Worm (Caenorhabditis elegans) whole organism, L4 larva: ENCODE measurements around the gene prx-19.

Source experiments
- D1046.2 ChIP-seq: fragments of 200-800 bp; sonication (Bioruptor generic); IDR thresholded peaks from 2 replicates; pipeline ENCODE4 v1.3.6; 2022; ENCODE audit warnings: missing genetic modification characterization, missing compliant biosample characterization
- F26F4.8 ChIP-seq: fragments of 200-800 bp; sonication (Bioruptor generic); conservative IDR thresholded peaks from 2 replicates; pipeline ENCODE4 v1.3.6; 2022; ENCODE audit warnings: missing genetic modification characterization, missing compliant biosample characterization
- F37D6.2 ChIP-seq: sonication (generic microtip); optimal IDR thresholded peaks from 2 replicates; lab custom pipeline; 2016; ENCODE audit warnings: mild to moderate bottlenecking, missing genetic modification characterization, missing compliant biosample characterization
- F44E2.7 ChIP-seq: fragments of 200-800 bp; sonication (Bioruptor generic); IDR thresholded peaks from 2 replicates; pipeline ENCODE4 v2.1.2; 2022; ENCODE audit warnings: missing genetic modification characterization, missing compliant biosample characterization
- F49E8.2 ChIP-seq: sonication (generic microtip); optimal IDR thresholded peaks from 2 replicates; lab custom pipeline; 2016; ENCODE audit warnings: missing compliant biosample characterization, mild to moderate bottlenecking, missing genetic modification characterization, borderline replicate concordance
- Y105C5A.15 ChIP-seq: fragments of 200-800 bp; sonication (Bioruptor generic); IDR thresholded peaks from 2 replicates; pipeline ENCODE4 v1.3.6; 2022; ENCODE audit warnings: missing genetic modification characterization, missing compliant biosample characterization
- Y5F2A.4 ChIP-seq: fragments of 200-800 bp; sonication (Bioruptor generic); optimal IDR thresholded peaks from 2 replicates; lab custom pipeline; 2018; ENCODE audit warnings: mild to moderate bottlenecking, missing genetic modification characterization, missing compliant biosample characterization
- ZK337.2 ChIP-seq: fragments of 200-800 bp; sonication (Bioruptor generic); IDR thresholded peaks from 2 replicates; pipeline ENCODE4 v1.3.6; 2022; ENCODE audit warnings: missing genetic modification reagents, missing genetic modification characterization, missing compliant biosample characterization
- aha-1 ChIP-seq: fragments of 150-350 bp; peaks from one replicate; lab custom pipeline; 2014; ENCODE audit warnings: missing biosample characterization, missing genetic modification characterization
- ama-1 ChIP-seq: fragments of 150-350 bp; optimal IDR thresholded peaks from 2 replicates; lab custom pipeline; 2014; ENCODE audit warnings: inconsistent platforms, mixed read lengths
- ceh-28 ChIP-seq: fragments of 150-350 bp; optimal IDR thresholded peaks from 2 replicates; lab custom pipeline; 2014; ENCODE audit warnings: missing biosample characterization, missing genetic modification reagents, missing genetic modification characterization
- ces-1 ChIP-seq: fragments of 150-350 bp; sonication (generic microtip); optimal IDR thresholded peaks from 4 replicates; lab custom pipeline; 2014; ENCODE audit warnings: missing biosample characterization, missing genetic modification reagents, missing genetic modification characterization
- daf-12 ChIP-seq: fragments of 150-350 bp; optimal IDR thresholded peaks from 2 replicates; lab custom pipeline; 2014; ENCODE audit warnings: missing biosample characterization, missing genetic modification reagents, missing genetic modification characterization
- daf-16 ChIP-seq, 3 experiments: sonication (generic microtip); optimal IDR thresholded peaks; 2 replicates each; lab custom pipeline; 2016 to 2017; ENCODE audit warnings: missing genetic modification characterization in 3 of 3, missing genetic modification reagents in 3 of 3, mild to moderate bottlenecking in 2 of 3, missing compliant biosample characterization in 2 of 3, missing biosample characterization in 1 of 3, moderate library complexity in 1 of 3
- dmd-8 ChIP-seq: fragments of 200-800 bp; sonication (Bioruptor generic); IDR thresholded peaks from 2 replicates; pipeline ENCODE4 v1.3.6; 2022; ENCODE audit warnings: missing genetic modification characterization, missing compliant biosample characterization
- dmd-9 ChIP-seq: fragments of 200-800 bp; sonication (Bioruptor generic); IDR thresholded peaks from 2 replicates; pipeline ENCODE4 v1.3.6; 2022; ENCODE audit warnings: missing genetic modification reagents, missing genetic modification characterization, missing compliant biosample characterization
- dve-1 ChIP-seq: sonication (generic microtip); optimal IDR thresholded peaks from 2 replicates; lab custom pipeline; 2017; ENCODE audit warnings: antibody characterized with exemption, mild to moderate bottlenecking, missing genetic modification characterization, missing compliant biosample characterization; ENCODE audit not compliant: insufficient read depth
- fkh-10 ChIP-seq: fragments of 150-350 bp; optimal IDR thresholded peaks from 2 replicates; lab custom pipeline; 2014; ENCODE audit warnings: missing biosample characterization, missing genetic modification reagents, missing genetic modification characterization
- hlh-11 ChIP-seq: fragments of 200-800 bp; sonication (Bioruptor generic); optimal IDR thresholded peaks from 2 replicates; lab custom pipeline; 2018; ENCODE audit warnings: mild to moderate bottlenecking, missing genetic modification characterization, missing compliant biosample characterization
- hlh-30 ChIP-seq: sonication (generic microtip); optimal IDR thresholded peaks from 2 replicates; lab custom pipeline; 2017; ENCODE audit warnings: antibody characterized with exemption, mild to moderate bottlenecking, missing genetic modification characterization, missing compliant biosample characterization; ENCODE audit not compliant: insufficient read depth
- lin-1 ChIP-seq: fragments of 200-800 bp; sonication (Bioruptor generic); IDR thresholded peaks from 2 replicates; pipeline ENCODE4 v1.3.6; 2022; ENCODE audit warnings: missing genetic modification reagents, missing genetic modification characterization, missing compliant biosample characterization
- lin-38 ChIP-seq: fragments of 200-800 bp; sonication (Bioruptor generic); IDR thresholded peaks from 2 replicates; pipeline ENCODE4 v1.3.6; 2022; ENCODE audit warnings: missing genetic modification reagents, missing genetic modification characterization, missing compliant biosample characterization
- lsy-2 ChIP-seq, 2 experiments: fragments of 150-350 bp in 1 of 2; sonication (generic microtip) in 1 of 2; optimal IDR thresholded peaks; 2 replicates each; lab custom pipeline; 2014 to 2017; ENCODE audit warnings: missing biosample characterization in 2 of 2, missing genetic modification characterization in 2 of 2
- madf-9 ChIP-seq: fragments of 200-800 bp; sonication (Bioruptor generic); conservative IDR thresholded peaks from 2 replicates; pipeline ENCODE4 v1.3.6; 2022; ENCODE audit warnings: missing genetic modification reagents, missing genetic modification characterization, missing compliant biosample characterization
- mdt-29 ChIP-seq: fragments of 200-800 bp; sonication (Bioruptor generic); IDR thresholded peaks from 2 replicates; pipeline ENCODE4 v1.3.6; 2022; ENCODE audit warnings: missing genetic modification reagents, missing genetic modification characterization, missing compliant biosample characterization
- mep-1 ChIP-seq: fragments of 150-350 bp; sonication (generic microtip); optimal IDR thresholded peaks from 3 replicates; lab custom pipeline; 2014; ENCODE audit warnings: missing biosample characterization, missing genetic modification characterization
- mes-2 ChIP-seq: sonication (generic microtip); optimal IDR thresholded peaks from 2 replicates; lab custom pipeline; 2016; ENCODE audit warnings: missing genotype, mild to moderate bottlenecking, missing genetic modification characterization, missing compliant biosample characterization; ENCODE audit not compliant: poor library complexity, severe bottlenecking
- mxl-3 ChIP-seq: fragments of 200-800 bp; sonication (Bioruptor generic); optimal IDR thresholded peaks from 2 replicates; lab custom pipeline; 2018; ENCODE audit warnings: mild to moderate bottlenecking, missing genetic modification characterization, missing compliant biosample characterization
- nhr-10 ChIP-seq: fragments of 150-350 bp; optimal IDR thresholded peaks from 2 replicates; lab custom pipeline; 2014; ENCODE audit warnings: missing biosample characterization, missing genetic modification characterization
- nhr-102 ChIP-seq: sonication (generic microtip); optimal IDR thresholded peaks from 2 replicates; lab custom pipeline; 2016; ENCODE audit warnings: mild to moderate bottlenecking, missing genetic modification characterization, moderate library complexity, missing compliant biosample characterization
- nhr-237 ChIP-seq: sonication (generic microtip); optimal IDR thresholded peaks from 2 replicates; lab custom pipeline; 2017; ENCODE audit warnings: missing biosample characterization, missing genetic modification characterization
- nhr-41 ChIP-seq: fragments of 200-800 bp; sonication (Bioruptor generic); IDR thresholded peaks from 2 replicates; pipeline ENCODE4 v1.3.6; 2022; ENCODE audit warnings: missing genetic modification reagents, missing genetic modification characterization, missing compliant biosample characterization
- nhr-42 ChIP-seq: fragments of 200-800 bp; sonication (Bioruptor generic); IDR thresholded peaks from 2 replicates; pipeline ENCODE4 v1.3.6; 2022; ENCODE audit warnings: missing genetic modification characterization, missing compliant biosample characterization
- nhr-6 ChIP-seq: fragments of 150-350 bp; optimal IDR thresholded peaks from 2 replicates; lab custom pipeline; 2014; ENCODE audit warnings: missing biosample characterization, missing genetic modification characterization
- pha-4 ChIP-seq, 2 experiments: fragments of 150-350 bp in 1 of 2; fragments of 200-800 bp in 1 of 2; sonication (Bioruptor generic) in 1 of 2; IDR thresholded peaks in 1 of 2; optimal IDR thresholded peaks in 1 of 2; 2 replicates each; pipeline versions ENCODE4 v1.3.6 to Lab custom; 2014 to 2022; ENCODE audit warnings: missing genetic modification characterization in 2 of 2, missing genetic modification reagents in 2 of 2, missing biosample characterization in 1 of 2, missing compliant biosample characterization in 1 of 2
- pqm-1 ChIP-seq: sonication (generic microtip); optimal IDR thresholded peaks from 2 replicates; lab custom pipeline; 2017; ENCODE audit warnings: missing biosample characterization, missing genetic modification characterization
- spr-1 ChIP-seq: sonication (generic microtip); optimal IDR thresholded peaks from 2 replicates; lab custom pipeline; 2016; ENCODE audit warnings: mild to moderate bottlenecking, missing genetic modification characterization, missing compliant biosample characterization
- spr-3 ChIP-seq: fragments of 200-800 bp; sonication (Bioruptor generic); optimal IDR thresholded peaks from 2 replicates; lab custom pipeline; 2018; ENCODE audit warnings: mild to moderate bottlenecking, missing genetic modification characterization, missing compliant biosample characterization
- unc-130 ChIP-seq: sonication (generic microtip); optimal IDR thresholded peaks from 2 replicates; lab custom pipeline; 2016; ENCODE audit warnings: missing genetic modification reagents, missing genetic modification characterization, missing compliant biosample characterization
- unc-39 ChIP-seq: sonication (generic microtip); optimal IDR thresholded peaks from 2 replicates; lab custom pipeline; 2017; ENCODE audit warnings: missing biosample characterization, missing genetic modification characterization
- vab-7 ChIP-seq: fragments of 200-800 bp; sonication (Bioruptor generic); IDR thresholded peaks from 2 replicates; pipeline ENCODE4 v1.3.6; 2022; ENCODE audit warnings: missing genetic modification reagents, missing genetic modification characterization, missing compliant biosample characterization
- zag-1 ChIP-seq: fragments of 150-350 bp; optimal IDR thresholded peaks from 2 replicates; lab custom pipeline; 2014; ENCODE audit warnings: missing biosample characterization, missing genetic modification characterization
- zip-2 ChIP-seq: fragments of 150-350 bp; optimal IDR thresholded peaks from 2 replicates; lab custom pipeline; 2014; ENCODE audit warnings: missing biosample characterization, missing genetic modification characterization
- ztf-11 ChIP-seq: fragments of 150-350 bp; optimal IDR thresholded peaks from 2 replicates; lab custom pipeline; 2014; ENCODE audit warnings: missing biosample characterization, missing genetic modification characterization
- ztf-7 ChIP-seq: fragments of 150-350 bp; optimal IDR thresholded peaks from 2 replicates; lab custom pipeline; 2014; ENCODE audit warnings: missing biosample characterization, missing genetic modification characterization

The prx-19 gene

ce11 chrIII:8771162-8771561, 37.9 kb downstream of the prx-19 start, which contains the start of gene K02D10.2:
TSS of gene K02D10.2 (minus strand) at chrIII:8771262.
- TF ChIP-seq F37D6.2 (tag; lab: Kevin White, UChicago) (no peak), nhr-42 (no peak), ceh-28 (tag; lab: Kevin White, UChicago) (no peak)

- no peak for TF ChIP-seq aha-1 (tag; lab: Kevin White, UChicago)
- no peak for TF ChIP-seq Y5F2A.4 (GFP tag; lab: Kevin White, UChicago)
- TF ChIP-seq D1046.2 (GFP tag; lab: Robert Waterston, UW): no peak
- peak; percentile 15 for TF ChIP-seq hlh-11
- 0 out of 2 replicates have a peak, but pooled peaks have one; percentile 43 for TF ChIP-seq Y105C5A.15
- no peak for TF ChIP-seq zag-1 (tag; lab: Kevin White, UChicago)
- TF ChIP-seq madf-9: no peak
- TF ChIP-seq F26F4.8: no peak
- no peak for TF ChIP-seq nhr-237 (tag; lab: Kevin White, UChicago)
- TF ChIP-seq hlh-30: no peak
- no peak for TF ChIP-seq unc-39 (tag; lab: Kevin White, UChicago)
- no peak for TF ChIP-seq spr-1 (tag; lab: Kevin White, UChicago)
- TF ChIP-seq pqm-1: no peak
- TF ChIP-seq nhr-10 (tag; lab: Kevin White, UChicago): no peak
Observed at ce11 chrIII:8770243-8770642, 38.9 kb downstream of the prx-19 start.

- peak; percentile 81 for TF ChIP-seq aha-1 (tag; lab: Kevin White, UChicago)
- peak; percentile 64 for TF ChIP-seq ama-1 (lab: Kevin White, UChicago)
- no peak for TF ChIP-seq daf-16 (GFP tag; optimal IDR thresholded peaks at IDR 0.05; lab: Kevin White, UChicago)
- peak; percentile 26 for TF ChIP-seq daf-16 (tag; optimal IDR thresholded peaks at IDR 0.05; lab: Kevin White, UChicago)
- no peak for TF ChIP-seq spr-3
- TF ChIP-seq lsy-2 (tag; optimal IDR thresholded peaks at IDR 0.05; lab: Kevin White, UChicago): peak in 1 of 2 experiments; percentile 1
- TF ChIP-seq, all 104 proteins: peak for 4
Observed at ce11 chrIII:8769253-8769652, 39.8 kb downstream of the prx-19 start, which contains the start of gene K02D10.1. TSS of gene K02D10.1 (plus strand) at chrIII:8769536.

ce11 chrIII:8767889-8768361, 41.2 kb downstream of the prx-19 start, which contains the start of gene mtss-1:
TSS of gene mtss-1 (plus strand) at chrIII:8768311.
- TF ChIP-seq ceh-28 (tag; lab: Kevin White, UChicago) (no peak), dmd-8 (GFP tag; lab: Robert Waterston, UW) (no peak), unc-130 (peak; percentile 72), mxl-3 (GFP tag; lab: Kevin White, UChicago) (peak; percentile 13), ztf-11 (no peak), ces-1 (GFP tag; lab: Kevin White, UChicago) (no peak), lin-1 (no peak), F49E8.2 (tag; lab: Kevin White, UChicago) (no peak), nhr-6 (tag; lab: Kevin White, UChicago) (peak; percentile 11), ZK337.2 (GFP tag; lab: Robert Waterston, UW) (no peak), lin-38 (GFP tag; lab: Robert Waterston, UW) (peak; percentile 67), fkh-10 (no peak), mdt-29 (GFP tag; lab: Robert Waterston, UW) (no peak), spr-3 (no peak), ztf-7 (tag; lab: Kevin White, UChicago) (peak; percentile 51), spr-1 (tag; lab: Kevin White, UChicago) (peak; percentile 41), zip-2 (tag; lab: Kevin White, UChicago) (no peak), pha-4 (GFP tag; IDR thresholded peaks at IDR 0.05; lab: Robert Waterston, UW) (peak; percentile 39; the same call in 1 of the 2 replicates), pha-4 (tag; optimal IDR thresholded peaks at IDR 0.05; lab: Kevin White, UChicago) (no peak), pqm-1 (no peak), nhr-10 (tag; lab: Kevin White, UChicago) (no peak), dve-1 (tag; lab: Kevin White, UChicago) (peak; percentile 39), daf-12 (tag; lab: Kevin White, UChicago) (no peak), aha-1 (tag; lab: Kevin White, UChicago) (no peak), vab-7 (no peak), nhr-102 (tag; lab: Kevin White, UChicago) (peak; percentile 43), F44E2.7 (GFP tag; lab: Robert Waterston, UW) (no peak), dmd-9 (GFP tag; lab: Robert Waterston, UW) (no peak), mes-2 (tag; lab: Kevin White, UChicago) (peak; percentile 86), nhr-41 (GFP tag; lab: Robert Waterston, UW) (no peak), mep-1 (tag; lab: Kevin White, UChicago) (peak; percentile 59)
